Fruit fly (Drosophila melanogaster): Measurements from ENCODE around the gene CG9399.

CG9399 gene

dm6 chr3R:9586663-9587248, 12.7 kb upstream of the CG9399 start, which contains the start of gene P58IPK (continued):
- TF ChIP-seq CG8924 (tag; optimal IDR thresholded peaks at IDR 0.05): peak; percentile 60
- peak; percentile 61 for TF ChIP-seq ERR (GFP tag; optimal IDR thresholded peaks at IDR 0.05)
- peak; percentile 70 for TF ChIP-seq kay (GFP tag; optimal IDR thresholded peaks at IDR 0.05)
- no peak for TF ChIP-seq Ada2b (GFP tag; IDR thresholded peaks at IDR 0.05)
- TF ChIP-seq lola (GFP tag; optimal IDR thresholded peaks at IDR 0.05): peak in 1 of 3 experiments; percentile 46
- peak; percentile 9 for TF ChIP-seq scrt (GFP tag; optimal IDR thresholded peaks at IDR 0.05)
- TF ChIP-seq CG3407 (GFP tag; optimal IDR thresholded peaks at IDR 0.05): no peak
- TF ChIP-seq CG12744 (GFP tag; optimal IDR thresholded peaks at IDR 0.05): peak; percentile 72
- 0 out of 2 replicates have a peak, but pooled peaks have one; percentile 9 for TF ChIP-seq ap (GFP tag; IDR thresholded peaks at IDR 0.05)
- no peak for TF ChIP-seq C15 (GFP tag; IDR thresholded peaks at IDR 0.05)
- peak; percentile 44 for TF ChIP-seq CG1602 (GFP tag; optimal IDR thresholded peaks at IDR 0.05)
- no peak for TF ChIP-seq zen (tag; optimal IDR thresholded peaks at IDR 0.05)
- peak; percentile 34 for TF ChIP-seq CG10462 (GFP tag; optimal IDR thresholded peaks at IDR 0.05)
- peak; percentile 97 for TF ChIP-seq Med (GFP tag)
- peak; percentile 45 for TF ChIP-seq Side (GFP tag; optimal IDR thresholded peaks at IDR 0.05)
- peak; percentile 91 for TF ChIP-seq sens (GFP tag)
- TF ChIP-seq ftz-f1 (GFP tag; optimal IDR thresholded peaks at IDR 0.05): peak; percentile 59
- TF ChIP-seq CG11398 (GFP tag; optimal IDR thresholded peaks at IDR 0.05): peak; percentile 37
- TF ChIP-seq CG32532 (GFP tag; IDR thresholded peaks at IDR 0.05): peak; percentile 76
- TF ChIP-seq CG6272 (GFP tag; IDR thresholded peaks at IDR 0.05): peak; percentile 80
- TF ChIP-seq GATAe (GFP tag; conservative IDR thresholded peaks at IDR 0.05): no peak
- TF ChIP-seq pita (GFP tag; optimal IDR thresholded peaks at IDR 0.05): no peak
- no peak for TF ChIP-seq ham (GFP tag; IDR thresholded peaks at IDR 0.05)
- TF ChIP-seq CG17829 (tag; optimal IDR thresholded peaks at IDR 0.05): peak; percentile 64
- peak; percentile 71 for TF ChIP-seq sr (GFP tag; IDR thresholded peaks at IDR 0.05)
- no peak for TF ChIP-seq Hr39 (optimal IDR thresholded peaks at IDR 0.05)
- peak; percentile 96 for TF ChIP-seq Opbp (GFP tag; IDR thresholded peaks at IDR 0.05; ENCODE audit: partially characterized antibody)
- TF ChIP-seq Myb (GFP tag; optimal IDR thresholded peaks at IDR 0.05): peak; percentile 94
- TF ChIP-seq CG11085 (GFP tag; IDR thresholded peaks at IDR 0.05): no peak
- peak; percentile 57 for TF ChIP-seq CG1647 (GFP tag; optimal IDR thresholded peaks at IDR 0.05)
- no peak for TF ChIP-seq lov (optimal IDR thresholded peaks at IDR 0.05)
- 0 out of 3 replicates have a peak, but pooled peaks have one; percentile 37 for TF ChIP-seq lov (GFP tag; IDR thresholded peaks at IDR 0.05)
- no peak for TF ChIP-seq gcm (GFP tag; optimal IDR thresholded peaks at IDR 0.05)
- peak; percentile 50 for TF ChIP-seq CG7839 (tag; optimal IDR thresholded peaks at IDR 0.05)
- peak; percentile 71 for TF ChIP-seq tx (GFP tag; optimal IDR thresholded peaks at IDR 0.05)
- TF ChIP-seq eyg (GFP tag; optimal IDR thresholded peaks at IDR 0.05): peak; percentile 42
- TF ChIP-seq CG9876 (GFP tag; optimal IDR thresholded peaks at IDR 0.05): peak; percentile 57
- no peak for TF ChIP-seq CG12236 (GFP tag; optimal IDR thresholded peaks at IDR 0.05)
- TF ChIP-seq CG12104 (GFP tag; optimal IDR thresholded peaks at IDR 0.05): no peak
- peak; percentile 56 for TF ChIP-seq fu2 (GFP tag; optimal IDR thresholded peaks at IDR 0.05)
- peak; percentile 52 for TF ChIP-seq al (GFP tag; IDR thresholded peaks at IDR 0.05)
- peak; percentile 52 for TF ChIP-seq CG3838 (GFP tag; optimal IDR thresholded peaks at IDR 0.05)
- no peak for TF ChIP-seq CG11695 (GFP tag; IDR thresholded peaks at IDR 0.05)
- peak; percentile 13; the same call in 1 of the 2 replicates for TF ChIP-seq Taf1 (GFP tag; IDR thresholded peaks at IDR 0.05)
- TF ChIP-seq CoRest (tag; optimal IDR thresholded peaks at IDR 0.05): peak; percentile 74
- TF ChIP-seq stwl (tag; optimal IDR thresholded peaks at IDR 0.05): peak; percentile 55
- TF ChIP-seq Lim3 (GFP tag; IDR thresholded peaks at IDR 0.05): no peak
- peak; percentile 59 for TF ChIP-seq ranshi (GFP tag; IDR thresholded peaks at IDR 0.05)
- peak; percentile 64 for TF ChIP-seq CG6175 (GFP tag; IDR thresholded peaks at IDR 0.05)
- no peak for TF ChIP-seq Sox100B (GFP tag; optimal IDR thresholded peaks at IDR 0.05)
- no peak for TF ChIP-seq tap (tag; optimal IDR thresholded peaks at IDR 0.05)
- TF ChIP-seq onecut (GFP tag; IDR thresholded peaks at IDR 0.05): no peak

All from whole organism, embryonic.